Fruit fly (Drosophila melanogaster): ENCODE data around the gene I-3.

- TF ChIP-seq CG8478 (optimal IDR thresholded peaks at IDR 0.05) (no peak), CTCF (optimal IDR thresholded peaks at IDR 0.05) (no peak)
These were observed 42.5 kb upstream of the I-3 start for dm6 chrX:20924951-20925350.

All from S2 (cell line).